Worm (Caenorhabditis elegans): Measurements from ENCODE around the gene npp-24.

npp-24 gene

ce11 chrII:5511417-5512353 is 6.0 kb downstream of the npp-24 start:
- TF ChIP-seq nhr-129 (tag; optimal IDR thresholded peaks at IDR 0.05): peak; percentile 44
- no peak for TF ChIP-seq alr-1 (tag; optimal IDR thresholded peaks at IDR 0.05)
- no peak for TF ChIP-seq nhr-25 (tag; optimal IDR thresholded peaks at IDR 0.05)
- peak in 1 of 2 experiments; percentile 56 for TF ChIP-seq lsy-2 (tag; optimal IDR thresholded peaks at IDR 0.05)
- peak; percentile 83 for TF ChIP-seq C34F6.9 (tag; optimal IDR thresholded peaks at IDR 0.05)
- TF ChIP-seq unc-55 (GFP tag; optimal IDR thresholded peaks at IDR 0.05): peak; percentile 44
- peak; percentile 13 for TF ChIP-seq blmp-1 (tag; optimal IDR thresholded peaks at IDR 0.05; ENCODE audit: insufficient read depth)

- TF ChIP-seq fos-1 (tag; optimal IDR thresholded peaks at IDR 0.05): peak; percentile 91
- TF ChIP-seq sma-9 (GFP tag; optimal IDR thresholded peaks at IDR 0.05): peak; percentile 36
- TF ChIP-seq sma-9 (tag; optimal IDR thresholded peaks at IDR 0.05): no peak
- no peak for TF ChIP-seq nhr-11 (tag; optimal IDR thresholded peaks at IDR 0.05)
- peak; percentile 44 for TF ChIP-seq gmeb-1 (tag; optimal IDR thresholded peaks at IDR 0.05)
- TF ChIP-seq lin-39 (tag; optimal IDR thresholded peaks at IDR 0.05): no peak
Measured at ce11 chrII:5512473-5513097, 6.9 kb downstream of the npp-24 start.

- no peak for TF ChIP-seq sem-4 (tag; optimal IDR thresholded peaks at IDR 0.05)
- TF ChIP-seq fos-1 (tag; optimal IDR thresholded peaks at IDR 0.05): peak; percentile 45
Measured at ce11 chrII:5514846-5515245, 9.2 kb downstream of the npp-24 start, which contains the start of gene sahd-1. sahd-1 (minus strand) TSS chrII:5514945.

ce11 chrII:5515542-5515941 is 9.9 kb downstream of the npp-24 start, which contains the start of gene ZK177.3:
ZK177.3 (plus strand) TSS chrII:5515842.
- no peak for TF ChIP-seq unc-39 (tag; optimal IDR thresholded peaks at IDR 0.05)
- TF ChIP-seq fos-1 (tag; optimal IDR thresholded peaks at IDR 0.05): peak; percentile 43
- no peak for TF ChIP-seq nhr-10 (tag; optimal IDR thresholded peaks at IDR 0.05)

ce11 chrII:5517643-5518042 is 12.0 kb downstream of the npp-24 start, which contains the start of gene ZK177.9:
ZK177.9 (minus strand) TSS chrII:5517743.
- TF ChIP-seq nhr-10 (tag; optimal IDR thresholded peaks at IDR 0.05): no peak
- no peak for TF ChIP-seq alr-1 (tag; optimal IDR thresholded peaks at IDR 0.05)
- TF ChIP-seq nhr-11 (tag; optimal IDR thresholded peaks at IDR 0.05): no peak
- TF ChIP-seq nhr-25 (tag; optimal IDR thresholded peaks at IDR 0.05): no peak
- TF ChIP-seq ceh-82 (tag; optimal IDR thresholded peaks at IDR 0.05): no peak
- TF ChIP-seq elt-3 (tag; optimal IDR thresholded peaks at IDR 0.05): no peak
- no peak for TF ChIP-seq ztf-4 (tag; optimal IDR thresholded peaks at IDR 0.05)
- TF ChIP-seq lsy-2 (tag; optimal IDR thresholded peaks at IDR 0.05): no peak
- no peak for TF ChIP-seq unc-62 (GFP tag; optimal IDR thresholded peaks at IDR 0.05)
- no peak for TF ChIP-seq unc-55 (GFP tag; optimal IDR thresholded peaks at IDR 0.05)
- TF ChIP-seq gmeb-1 (tag; optimal IDR thresholded peaks at IDR 0.05): no peak
- no peak for TF ChIP-seq F13H6.1 (tag; optimal IDR thresholded peaks at IDR 0.05)
- no peak for TF ChIP-seq ztf-11 (tag; optimal IDR thresholded peaks at IDR 0.05)
- no peak for TF ChIP-seq mbf-1 (tag; optimal IDR thresholded peaks at IDR 0.05)
- TF ChIP-seq skn-1 (tag; optimal IDR thresholded peaks at IDR 0.05): no peak
- no peak for TF ChIP-seq lin-13 (GFP tag; optimal IDR thresholded peaks at IDR 0.05)
- TF ChIP-seq C34F6.9 (tag; optimal IDR thresholded peaks at IDR 0.05): no peak
- TF ChIP-seq nhr-21 (tag; optimal IDR thresholded peaks at IDR 0.05): no peak
- TF ChIP-seq sma-9 (GFP tag; optimal IDR thresholded peaks at IDR 0.05): no peak
- TF ChIP-seq sma-9 (tag; optimal IDR thresholded peaks at IDR 0.05): no peak

ce11 chrII:5518055-5518454 is 12.4 kb downstream of the npp-24 start:
- TF ChIP-seq unc-55 (GFP tag; optimal IDR thresholded peaks at IDR 0.05) (no peak), nhr-11 (tag; optimal IDR thresholded peaks at IDR 0.05) (no peak), nhr-21 (tag; optimal IDR thresholded peaks at IDR 0.05) (no peak), lin-13 (GFP tag; optimal IDR thresholded peaks at IDR 0.05) (no peak), nhr-12 (tag; optimal IDR thresholded peaks at IDR 0.05) (no peak), ztf-1 (GFP tag; conservative IDR thresholded peaks at IDR 0.05) (no peak), mdl-1 (tag; optimal IDR thresholded peaks at IDR 0.05) (no peak), elt-1 (tag; optimal IDR thresholded peaks at IDR 0.05) (no peak), blmp-1 (tag; optimal IDR thresholded peaks at IDR 0.05; ENCODE audit: insufficient read depth) (no peak), sma-9 (GFP tag; optimal IDR thresholded peaks at IDR 0.05) (no peak), sma-9 (tag; optimal IDR thresholded peaks at IDR 0.05) (no peak), ceh-16 (tag; optimal IDR thresholded peaks at IDR 0.05) (no peak), nhr-6 (tag; optimal IDR thresholded peaks at IDR 0.05) (no peak), C34F6.9 (tag; optimal IDR thresholded peaks at IDR 0.05) (no peak), zag-1 (tag; optimal IDR thresholded peaks at IDR 0.05) (no peak), aly-2 (tag; optimal IDR thresholded peaks at IDR 0.05) (no peak), nhr-10 (tag; optimal IDR thresholded peaks at IDR 0.05) (no peak), crh-2 (tag; optimal IDR thresholded peaks at IDR 0.05) (no peak), mbf-1 (tag; optimal IDR thresholded peaks at IDR 0.05) (no peak), egl-27 (tag; optimal IDR thresholded peaks at IDR 0.05) (no peak)
